Worm (Caenorhabditis elegans): ENCODE results near the gene flp-17.

Gene flp-17

ce11 chrIV:17199706-17200105 is 8.0 kb upstream of the flp-17 start:
- TF ChIP-seq mab-5 (tag; optimal IDR thresholded peaks at IDR 0.05): no peak
- TF ChIP-seq nhr-6 (tag; optimal IDR thresholded peaks at IDR 0.05): no peak
- no peak for TF ChIP-seq nhr-21 (tag; optimal IDR thresholded peaks at IDR 0.05)

- no peak for TF ChIP-seq lin-11 (tag; optimal IDR thresholded peaks at IDR 0.05)
- no peak for TF ChIP-seq egl-27 (tag; optimal IDR thresholded peaks at IDR 0.05)
- TF ChIP-seq elt-3 (tag; optimal IDR thresholded peaks at IDR 0.05): no peak
- no peak for TF ChIP-seq fos-1 (tag; optimal IDR thresholded peaks at IDR 0.05)
- TF ChIP-seq ama-1 (optimal IDR thresholded peaks at IDR 0.05): no peak
- TF ChIP-seq ceh-82 (tag; optimal IDR thresholded peaks at IDR 0.05): no peak
Observed at ce11 chrIV:17193491-17193890, 1.8 kb upstream of the flp-17 start.

ce11 chrIV:17189193-17189592 is 2.5 kb downstream of the flp-17 start:
- no peak for TF ChIP-seq sma-9 (GFP tag; optimal IDR thresholded peaks at IDR 0.05)
- TF ChIP-seq sma-9 (tag; optimal IDR thresholded peaks at IDR 0.05): no peak
- TF ChIP-seq mab-5 (tag; optimal IDR thresholded peaks at IDR 0.05): no peak
- TF ChIP-seq lin-11 (tag; optimal IDR thresholded peaks at IDR 0.05): no peak
- TF ChIP-seq elt-1 (tag; optimal IDR thresholded peaks at IDR 0.05): no peak
- no peak for TF ChIP-seq crh-2 (tag; optimal IDR thresholded peaks at IDR 0.05)
- TF ChIP-seq ceh-82 (tag; optimal IDR thresholded peaks at IDR 0.05): no peak
- no peak for TF ChIP-seq nhr-77 (tag; optimal IDR thresholded peaks at IDR 0.05)
- TF ChIP-seq mdl-1 (tag; optimal IDR thresholded peaks at IDR 0.05): no peak
- no peak for TF ChIP-seq ama-1 (optimal IDR thresholded peaks at IDR 0.05)
- no peak for TF ChIP-seq skn-1 (tag; optimal IDR thresholded peaks at IDR 0.05)
- TF ChIP-seq peb-1 (tag; optimal IDR thresholded peaks at IDR 0.05): no peak
- TF ChIP-seq nhr-10 (tag; optimal IDR thresholded peaks at IDR 0.05): no peak
- no peak for TF ChIP-seq dmd-4 (tag; optimal IDR thresholded peaks at IDR 0.05)
- TF ChIP-seq nhr-21 (tag; optimal IDR thresholded peaks at IDR 0.05): no peak

ce11 chrIV:17183629-17184028 is 8.1 kb downstream of the flp-17 start, which contains the start of gene col-138:
Gene col-138 (minus strand): TSS chrIV:17183729.
- TF ChIP-seq peb-1 (tag; optimal IDR thresholded peaks at IDR 0.05) (no peak), lin-11 (tag; optimal IDR thresholded peaks at IDR 0.05) (no peak), lin-39 (tag; optimal IDR thresholded peaks at IDR 0.05) (no peak), nhr-12 (tag; optimal IDR thresholded peaks at IDR 0.05) (no peak), sem-4 (tag; optimal IDR thresholded peaks at IDR 0.05) (no peak)

- no peak for TF ChIP-seq elt-1 (tag; optimal IDR thresholded peaks at IDR 0.05)
- TF ChIP-seq blmp-1 (tag; optimal IDR thresholded peaks at IDR 0.05; ENCODE audit: insufficient read depth): no peak
- TF ChIP-seq dmd-4 (tag; optimal IDR thresholded peaks at IDR 0.05): no peak
- TF ChIP-seq lin-13 (GFP tag; optimal IDR thresholded peaks at IDR 0.05): no peak
- no peak for TF ChIP-seq skn-1 (tag; optimal IDR thresholded peaks at IDR 0.05)
- no peak for TF ChIP-seq unc-55 (GFP tag; optimal IDR thresholded peaks at IDR 0.05)
- TF ChIP-seq nhr-6 (tag; optimal IDR thresholded peaks at IDR 0.05): no peak
- TF ChIP-seq aly-2 (tag; optimal IDR thresholded peaks at IDR 0.05): no peak
- no peak for TF ChIP-seq F13H6.1 (tag; optimal IDR thresholded peaks at IDR 0.05)
- TF ChIP-seq egl-27 (tag; optimal IDR thresholded peaks at IDR 0.05): no peak
- TF ChIP-seq elt-3 (tag; optimal IDR thresholded peaks at IDR 0.05): no peak
- no peak for TF ChIP-seq nhr-11 (tag; optimal IDR thresholded peaks at IDR 0.05)
- no peak for TF ChIP-seq mdl-1 (tag; optimal IDR thresholded peaks at IDR 0.05)
- TF ChIP-seq snpc-4 (tag; optimal IDR thresholded peaks at IDR 0.05): no peak
- TF ChIP-seq ceh-82 (tag; optimal IDR thresholded peaks at IDR 0.05): no peak
- TF ChIP-seq ZK546.5 (tag; optimal IDR thresholded peaks at IDR 0.05): no peak
- TF ChIP-seq nhr-23 (tag; optimal IDR thresholded peaks at IDR 0.05): no peak
Observed at ce11 chrIV:17183032-17183608, 8.6 kb downstream of the flp-17 start.

ce11 chrIV:17179565-17179964 is 12.1 kb downstream of the flp-17 start:
- TF ChIP-seq fos-1 (tag; optimal IDR thresholded peaks at IDR 0.05) (peak; percentile 18), lsy-2 (tag; optimal IDR thresholded peaks at IDR 0.05) (no peak)
